Fruit fly (Drosophila melanogaster) whole organism, larva: ENCODE results near the gene CG46191.
"Not testable (repeated sequence)": the region's sequence is repeated elsewhere in the genome, so short reads cannot be mapped to it uniquely, and the experiment has no call there.

Experiments
- noc ChIP-seq: fragments of 200-800 bp; sonication (Bioruptor generic); optimal IDR thresholded peaks from 3 replicates; lab custom pipeline; 2019; ENCODE audit warnings: missing biosample characterization, mild to moderate bottlenecking, missing genetic modification characterization, moderate library complexity

The CG46191 gene

DNA sequence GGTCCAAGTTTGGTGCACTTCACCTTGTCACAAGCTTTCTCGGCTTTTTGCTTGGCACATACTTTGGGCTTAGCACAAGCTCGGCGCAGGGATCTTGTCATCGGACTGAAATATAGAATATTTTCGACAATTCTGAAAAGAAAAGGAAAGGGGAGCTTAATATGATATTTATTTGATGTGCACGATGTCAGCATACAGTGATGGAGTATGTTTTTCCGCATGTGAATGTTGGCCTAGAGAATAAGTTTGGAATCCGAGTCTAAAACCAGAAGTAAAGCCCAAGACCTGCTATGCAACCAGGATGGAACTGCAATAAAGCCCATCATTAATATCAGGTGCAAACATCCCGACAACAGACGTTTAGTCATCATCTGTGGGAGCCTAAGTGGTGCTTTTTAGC, at the start of gene CG46191:
CG46191 (minus strand) TSS at position 101 of the 400 bp plus-strand sequence.
- not testable (repeated sequence) for TF ChIP-seq noc (tag; lab: Kevin White, UChicago)

- TF ChIP-seq noc (tag; lab: Kevin White, UChicago), result not testable (repeated sequence)
Observed at dm6 chrY:3262880-3263279, 47.2 kb upstream of the CG46191 start, which contains the start of gene CG46193. TSS of gene CG46193 (plus strand) at chrY:3263180.

DNA sequence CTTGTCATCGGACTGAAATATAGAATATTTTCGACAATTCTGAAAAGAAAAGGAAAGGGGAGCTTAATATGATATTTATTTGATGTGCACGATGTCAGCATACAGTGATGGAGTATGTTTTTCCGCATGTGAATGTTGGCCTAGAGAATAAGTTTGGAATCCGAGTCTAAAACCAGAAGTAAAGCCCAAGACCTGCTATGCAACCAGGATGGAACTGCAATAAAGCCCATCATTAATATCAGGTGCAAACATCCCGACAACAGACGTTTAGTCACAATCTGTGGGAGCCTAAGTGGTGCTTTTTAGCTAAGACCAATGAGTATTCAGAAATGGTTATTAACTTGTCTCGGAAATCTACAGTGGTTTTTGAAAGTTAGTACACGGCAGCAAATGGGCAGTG, 37.6 kb upstream of the CG46191 start, which contains the start of gene CG46192:
CG46192 (minus strand) TSS at position 101 of the 400 bp plus-strand sequence.
- not testable (repeated sequence) for TF ChIP-seq noc (tag; lab: Kevin White, UChicago)
